Worm (Caenorhabditis elegans) whole organism, L1 larva: ENCODE data around the gene ptp-8.

Source experiments
- ceh-8 ChIP-seq: fragments of 200-800 bp; sonication (Bioruptor generic); optimal IDR thresholded peaks from 2 replicates; lab custom pipeline; 2018; ENCODE audit warnings: mild to moderate bottlenecking, missing genetic modification characterization, moderate library complexity, missing compliant biosample characterization
- elt-3 ChIP-seq, 6 experiments: fragments of 150-350 bp in 1 of 6; sonication (generic microtip); optimal IDR thresholded peaks; 2 replicates each; lab custom pipeline; 2017 to 2018; ENCODE audit warnings: missing biosample characterization in 6 of 6, missing genetic modification characterization in 6 of 6, inconsistent platforms in 1 of 6
- lin-13 ChIP-seq: fragments of 150-350 bp; optimal IDR thresholded peaks from 2 replicates; lab custom pipeline; 2014; ENCODE audit warnings: missing biosample characterization, missing genetic modification reagents, missing genetic modification characterization
- lin-39 ChIP-seq: fragments of 150-350 bp; optimal IDR thresholded peaks from 2 replicates; lab custom pipeline; 2014; ENCODE audit warnings: missing biosample characterization, missing genetic modification reagents, missing genetic modification characterization
- mdl-1 ChIP-seq, 2 experiments: fragments of 150-350 bp; optimal IDR thresholded peaks; 2 replicates each; lab custom pipeline; 2014 to 2017; ENCODE audit warnings: missing biosample characterization in 2 of 2, missing genetic modification characterization in 2 of 2, inconsistent platforms in 1 of 2
- nhr-237 ChIP-seq: fragments of 150-350 bp; optimal IDR thresholded peaks from 2 replicates; lab custom pipeline; 2014; ENCODE audit warnings: missing biosample characterization, missing genetic modification characterization

DNA sequence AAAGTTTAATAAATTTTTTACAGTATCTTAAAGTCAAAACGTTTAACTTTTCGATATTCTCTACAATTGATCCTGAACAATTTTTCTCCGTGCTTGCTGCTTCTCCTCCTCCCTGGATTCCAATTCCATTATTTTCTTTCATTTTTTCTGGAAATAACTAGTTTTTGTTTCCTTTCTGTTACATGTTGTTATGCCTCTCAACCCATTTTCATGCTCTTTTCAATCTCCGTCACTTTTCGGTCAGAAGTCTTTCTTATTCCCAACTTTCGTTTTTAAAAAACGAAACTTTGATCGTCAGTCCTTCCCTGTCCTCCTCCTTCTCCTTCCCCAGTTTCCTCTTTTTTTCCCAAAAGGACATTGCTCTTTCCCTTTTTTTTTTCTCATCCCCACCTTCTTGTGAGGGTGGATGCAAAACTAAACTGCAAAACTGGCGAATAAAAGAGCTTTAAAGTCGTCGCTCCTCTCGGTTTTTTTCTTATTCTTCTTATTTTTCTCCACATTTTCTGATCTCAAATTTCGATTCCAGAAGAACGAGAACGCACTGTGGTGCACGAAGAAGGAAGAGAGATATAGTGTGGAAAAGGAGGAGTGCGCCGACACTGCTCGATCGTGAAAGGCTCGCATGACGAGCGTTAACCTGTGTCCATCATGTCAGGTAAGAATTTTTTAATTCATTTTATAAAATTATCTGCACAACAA, 23.2 kb downstream of the ptp-8 start, which contains the start of the genes C48A7.16 and egl-19:
- TF ChIP-seq lin-39 (tag; lab: Kevin White, UChicago) = no peak
- no peak for TF ChIP-seq lin-13 (GFP tag; lab: Kevin White, UChicago)
- TF ChIP-seq ceh-8 (GFP tag; lab: Kevin White, UChicago) = no peak
- no peak for TF ChIP-seq nhr-237 (tag; lab: Kevin White, UChicago)
- TF ChIP-seq mdl-1 (tag; optimal IDR thresholded peaks at IDR 0.05; lab: Kevin White, UChicago) = no peak
- no peak for TF ChIP-seq elt-3 (tag; optimal IDR thresholded peaks at IDR 0.05; lab: Kevin White, UChicago)
